Fruit fly (Drosophila melanogaster) whole organism, pupa: ENCODE results near the gene CG18233.
A peak's percentile ranks its signal among the peaks of the same experiment; 100 is the strongest.

Experiments used
- CG12605 ChIP-seq: fragments of 200-800 bp; sonication (Bioruptor generic); IDR thresholded peaks from 2 replicates; pipeline ENCODE4 v1.3.6; 2022; ENCODE audit warnings: missing biosample characterization, missing genetic modification characterization
- CG13204 ChIP-seq: fragments of 200-800 bp; sonication (Bioruptor generic); optimal IDR thresholded peaks from 2 replicates; lab custom pipeline; 2018; ENCODE audit warnings: missing biosample characterization, mild to moderate bottlenecking, missing genetic modification characterization, moderate library complexity
- CG17806 ChIP-seq: fragments of 200-800 bp; sonication (Bioruptor generic); optimal IDR thresholded peaks from 2 replicates; lab custom pipeline; 2018; ENCODE audit warnings: missing biosample characterization, mild to moderate bottlenecking, missing genetic modification characterization, moderate library complexity
- CG4496 ChIP-seq: fragments of 200-800 bp; sonication (Bioruptor generic); IDR thresholded peaks from 3 replicates; pipeline ENCODE4 v1.3.6; 2022; ENCODE audit warnings: missing biosample characterization, missing genetic modification characterization
- D1 ChIP-seq: fragments of 200-800 bp; sonication (Bioruptor generic); optimal IDR thresholded peaks from 2 replicates; lab custom pipeline; 2018; ENCODE audit warnings: missing biosample characterization, mild to moderate bottlenecking, missing genetic modification characterization, moderate library complexity
- EcR ChIP-seq: fragments of 200-800 bp; sonication (Bioruptor generic); optimal IDR thresholded peaks from 3 replicates; lab custom pipeline; 2019; ENCODE audit warnings: missing biosample characterization, missing genetic modification characterization, mild to moderate bottlenecking, moderate library complexity, missing genetic modification reagents
- Ets98B ChIP-seq: fragments of 200-800 bp; sonication (Bioruptor generic); IDR thresholded peaks from 2 replicates; pipeline ENCODE4 v1.3.6; 2022; ENCODE audit warnings: missing biosample characterization, missing genetic modification characterization
- Pif1A ChIP-seq: fragments of 200-800 bp; sonication (Bioruptor generic); optimal IDR thresholded peaks from 3 replicates; lab custom pipeline; 2016; ENCODE audit warnings: missing biosample characterization, missing genetic modification characterization
- Snoo ChIP-seq: fragments of 200-800 bp; sonication (Bioruptor generic); optimal IDR thresholded peaks from 3 replicates; lab custom pipeline; 2017; ENCODE audit warnings: missing biosample characterization, mild to moderate bottlenecking, missing genetic modification characterization, inconsistent platforms
- fd96Ca ChIP-seq: fragments of 200-800 bp; sonication (Bioruptor generic); IDR thresholded peaks from 3 replicates; pipeline ENCODE4 v1.3.6; 2022; ENCODE audit warnings: missing biosample characterization, missing genetic modification characterization
- gl ChIP-seq: fragments of 200-800 bp; sonication (Bioruptor generic); optimal IDR thresholded peaks from 2 replicates; lab custom pipeline; 2018; ENCODE audit warnings: missing biosample characterization, mild to moderate bottlenecking, missing genetic modification characterization

DNA sequence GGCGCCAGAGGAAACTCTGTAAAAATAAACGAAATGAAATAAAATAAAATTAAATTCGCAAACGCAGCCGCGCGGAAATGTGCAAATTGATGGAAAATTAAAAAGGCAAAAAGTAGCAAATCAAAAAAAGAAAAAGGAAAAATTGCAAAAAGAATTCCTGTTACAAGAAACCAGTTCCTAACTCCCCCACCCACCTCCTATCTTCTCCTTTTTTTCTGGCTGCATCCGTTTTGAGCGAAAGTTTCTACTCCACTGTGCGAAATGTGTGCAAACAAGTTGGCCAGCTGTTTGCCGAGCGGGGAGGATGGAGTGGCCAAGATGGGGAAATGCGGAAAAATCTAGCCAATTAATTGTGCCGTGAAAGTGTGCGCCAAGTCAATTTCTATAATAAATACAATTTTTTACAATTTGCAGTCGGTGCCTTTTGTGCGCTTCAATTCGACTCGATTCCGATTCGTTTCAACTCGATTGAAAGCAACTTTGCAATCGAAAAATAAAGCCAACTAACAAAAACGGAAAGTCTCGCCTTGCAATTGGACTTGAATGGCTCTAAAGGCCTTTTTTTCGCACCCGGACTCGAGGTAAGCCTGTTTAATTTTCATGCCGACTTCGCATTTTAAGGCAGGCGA lies 21.3 kb downstream of the CG18233 start:
- no peak for TF ChIP-seq CG17806 (tag; lab: Kevin White, UChicago)
- TF ChIP-seq EcR (GFP tag; lab: Kevin White, UChicago): no peak
- no peak for TF ChIP-seq Snoo (tag; lab: Kevin White, UChicago)
- peak; percentile 30; the same call in 1 of the 2 replicates for TF ChIP-seq CG12605 (GFP tag; lab: Robert Waterston, UW)
- TF ChIP-seq fd96Ca: peak; percentile 61; the same call in 1 of the 3 replicates
- no peak for TF ChIP-seq D1 (tag; lab: Kevin White, UChicago)
- no peak for TF ChIP-seq gl
- TF ChIP-seq Ets98B (GFP tag; lab: Robert Waterston, UW): peak; percentile 55
- no peak for TF ChIP-seq CG13204 (GFP tag; lab: Kevin White, UChicago)
- peak; percentile 66; the same call in 1 of the 3 replicates for TF ChIP-seq CG4496 (GFP tag; lab: Robert Waterston, UW)
- peak; percentile 49 for TF ChIP-seq Pif1A (GFP tag; lab: Kevin White, UChicago)
